Worm (Caenorhabditis elegans): ENCODE results near the gene asg-2.
A peak's percentile ranks its signal among the peaks of the same experiment; 100 is the strongest.

- TF ChIP-seq nhr-77 (tag; optimal IDR thresholded peaks at IDR 0.05) (no peak), fkh-8 (tag; optimal IDR thresholded peaks at IDR 0.05) (no peak), nhr-12 (tag; optimal IDR thresholded peaks at IDR 0.05) (no peak), nhr-237 (tag; optimal IDR thresholded peaks at IDR 0.05) (no peak), unc-62 (GFP tag; optimal IDR thresholded peaks at IDR 0.05) (no peak), mef-2 (tag; optimal IDR thresholded peaks at IDR 0.05) (no peak), elt-2 (tag; optimal IDR thresholded peaks at IDR 0.05) (no peak), efl-1 (optimal IDR thresholded peaks at IDR 0.05) (no peak), efl-1 (GFP tag; optimal IDR thresholded peaks at IDR 0.05 in 1 of 2) (peak in 1 of 2 experiments; percentile 24), elt-3 (tag; optimal IDR thresholded peaks at IDR 0.05) (no peak), ceh-63 (GFP tag; optimal IDR thresholded peaks at IDR 0.05) (no peak), zag-1 (tag; optimal IDR thresholded peaks at IDR 0.05) (no peak), ama-1 (optimal IDR thresholded peaks at IDR 0.05) (no peak), C34B4.2 (tag; optimal IDR thresholded peaks at IDR 0.05) (no peak), nhr-76 (tag; optimal IDR thresholded peaks at IDR 0.05) (no peak)
Observed at ce11 chrX:6822552-6822951, 18.5 kb upstream of the asg-2 start.
